Worm (Caenorhabditis elegans) whole organism, L2 larva: ENCODE results near the gene C07A4.2.

Experiments
- F13H6.1 ChIP-seq: sonication (generic microtip); optimal IDR thresholded peaks from 2 replicates; lab custom pipeline; 2016; ENCODE audit warnings: missing genetic modification characterization, missing compliant biosample characterization
- R02D3.7 ChIP-seq: fragments of 150-350 bp; optimal IDR thresholded peaks from 2 replicates; lab custom pipeline; 2014; ENCODE audit warnings: missing biosample characterization, missing genetic modification characterization
- Y55F3AM.14 ChIP-seq: fragments of 200-800 bp; sonication (Bioruptor generic); optimal IDR thresholded peaks from 2 replicates; lab custom pipeline; 2018; ENCODE audit warnings: mild to moderate bottlenecking, missing genetic modification characterization, missing compliant biosample characterization
- ZK546.5 ChIP-seq: sonication (generic microtip); optimal IDR thresholded peaks from 2 replicates; lab custom pipeline; 2017; ENCODE audit warnings: missing biosample characterization, missing genetic modification characterization
- alr-1 ChIP-seq: fragments of 150-350 bp; optimal IDR thresholded peaks from 2 replicates; lab custom pipeline; 2014; ENCODE audit warnings: missing biosample characterization, missing genetic modification characterization
- aly-2 ChIP-seq: fragments of 150-350 bp; optimal IDR thresholded peaks from 2 replicates; lab custom pipeline; 2014; ENCODE audit warnings: missing biosample characterization, missing genetic modification characterization
- blmp-1 ChIP-seq: sonication (generic microtip); optimal IDR thresholded peaks from 2 replicates; lab custom pipeline; 2017; ENCODE audit warnings: missing genetic modification characterization, mild to moderate bottlenecking, missing compliant biosample characterization, antibody characterized with exemption, moderate library complexity; ENCODE audit not compliant: insufficient read depth
- ceh-16 ChIP-seq: fragments of 150-350 bp; optimal IDR thresholded peaks from 2 replicates; lab custom pipeline; 2014; ENCODE audit warnings: missing biosample characterization, missing genetic modification characterization
- ceh-82 ChIP-seq: fragments of 150-350 bp; optimal IDR thresholded peaks from 2 replicates; lab custom pipeline; 2014; ENCODE audit warnings: missing biosample characterization, missing genetic modification characterization
- crh-2 ChIP-seq: sonication (generic microtip); optimal IDR thresholded peaks from 2 replicates; lab custom pipeline; 2017; ENCODE audit warnings: missing biosample characterization, missing genetic modification characterization
- dmd-4 ChIP-seq: sonication (generic microtip); optimal IDR thresholded peaks from 2 replicates; lab custom pipeline; 2017; ENCODE audit warnings: missing biosample characterization, missing genetic modification characterization
- egl-27 ChIP-seq: sonication (generic microtip); optimal IDR thresholded peaks from 3 replicates; lab custom pipeline; 2017; ENCODE audit warnings: missing biosample characterization, missing genetic modification reagents, missing genetic modification characterization
- elt-1 ChIP-seq: fragments of 150-350 bp; optimal IDR thresholded peaks from 2 replicates; lab custom pipeline; 2014; ENCODE audit warnings: missing biosample characterization, missing genetic modification characterization
- elt-3 ChIP-seq: sonication (generic microtip); optimal IDR thresholded peaks from 2 replicates; lab custom pipeline; 2017; ENCODE audit warnings: missing biosample characterization, missing genetic modification characterization
- fos-1 ChIP-seq: fragments of 150-350 bp; optimal IDR thresholded peaks from 2 replicates; lab custom pipeline; 2014; ENCODE audit warnings: missing biosample characterization, missing genetic modification characterization
- gmeb-1 ChIP-seq: fragments of 150-350 bp; optimal IDR thresholded peaks from 2 replicates; lab custom pipeline; 2014; ENCODE audit warnings: missing biosample characterization, missing genetic modification characterization
- lin-13 ChIP-seq: fragments of 150-350 bp; optimal IDR thresholded peaks from 2 replicates; lab custom pipeline; 2014; ENCODE audit warnings: missing biosample characterization, missing genetic modification reagents, missing genetic modification characterization
- lin-39 ChIP-seq: fragments of 150-350 bp; optimal IDR thresholded peaks from 2 replicates; lab custom pipeline; 2014; ENCODE audit warnings: missing biosample characterization, missing genetic modification reagents, missing genetic modification characterization
- lsy-2 ChIP-seq, 2 experiments: fragments of 150-350 bp in 1 of 2; sonication (generic microtip) in 1 of 2; optimal IDR thresholded peaks; 2 replicates each; lab custom pipeline; 2014 to 2017; ENCODE audit warnings: missing biosample characterization in 2 of 2, missing genetic modification characterization in 2 of 2
- mbf-1 ChIP-seq: sonication (generic microtip); optimal IDR thresholded peaks from 2 replicates; lab custom pipeline; 2017; ENCODE audit warnings: missing biosample characterization, missing genetic modification characterization
- mdl-1 ChIP-seq, 2 experiments: fragments of 150-350 bp in 1 of 2; sonication (generic microtip) in 1 of 2; optimal IDR thresholded peaks; 2 replicates each; lab custom pipeline; 2017; ENCODE audit warnings: missing biosample characterization in 2 of 2, missing genetic modification characterization in 2 of 2
- nhr-10 ChIP-seq: sonication (generic microtip); optimal IDR thresholded peaks from 2 replicates; lab custom pipeline; 2017; ENCODE audit warnings: missing biosample characterization, missing genetic modification characterization
- nhr-11 ChIP-seq: fragments of 150-350 bp; optimal IDR thresholded peaks from 2 replicates; lab custom pipeline; 2014; ENCODE audit warnings: missing biosample characterization, missing genetic modification characterization
- nhr-12 ChIP-seq: fragments of 150-350 bp; optimal IDR thresholded peaks from 2 replicates; lab custom pipeline; 2014; ENCODE audit warnings: missing biosample characterization, missing genetic modification characterization
- nhr-129 ChIP-seq: fragments of 150-350 bp; optimal IDR thresholded peaks from 2 replicates; lab custom pipeline; 2014; ENCODE audit warnings: missing biosample characterization, missing genetic modification characterization
- nhr-21 ChIP-seq: fragments of 150-350 bp; optimal IDR thresholded peaks from 2 replicates; lab custom pipeline; 2014; ENCODE audit warnings: missing biosample characterization, missing genetic modification characterization
- nhr-237 ChIP-seq: fragments of 150-350 bp; optimal IDR thresholded peaks from 2 replicates; lab custom pipeline; 2014; ENCODE audit warnings: missing biosample characterization, missing genetic modification characterization
- nhr-25 ChIP-seq: fragments of 150-350 bp; sonication (generic microtip); optimal IDR thresholded peaks from 3 replicates; lab custom pipeline; 2014; ENCODE audit warnings: missing biosample characterization, missing genetic modification characterization
- nhr-6 ChIP-seq: fragments of 150-350 bp; optimal IDR thresholded peaks from 2 replicates; lab custom pipeline; 2014; ENCODE audit warnings: missing biosample characterization, missing genetic modification characterization
- nhr-77 ChIP-seq: fragments of 150-350 bp; optimal IDR thresholded peaks from 2 replicates; lab custom pipeline; 2014; ENCODE audit warnings: missing biosample characterization, missing genetic modification characterization
- peb-1 ChIP-seq: fragments of 150-350 bp; optimal IDR thresholded peaks from 2 replicates; lab custom pipeline; 2014; ENCODE audit warnings: missing biosample characterization, missing genetic modification characterization
- sem-4 ChIP-seq: fragments of 150-350 bp; optimal IDR thresholded peaks from 2 replicates; lab custom pipeline; 2014; ENCODE audit warnings: missing biosample characterization, missing genetic modification reagents, missing genetic modification characterization
- skn-1 ChIP-seq: sonication (generic microtip); optimal IDR thresholded peaks from 2 replicates; lab custom pipeline; 2017; ENCODE audit warnings: missing biosample characterization, missing genetic modification characterization
- sma-3 ChIP-seq: sonication (generic microtip); optimal IDR thresholded peaks from 2 replicates; lab custom pipeline; 2016; ENCODE audit warnings: missing genetic modification reagents, missing genetic modification characterization, missing compliant biosample characterization
- sma-9 ChIP-seq, 2 experiments: fragments of 150-350 bp in 1 of 2; sonication (generic microtip) in 1 of 2; optimal IDR thresholded peaks; 2 replicates each; lab custom pipeline; 2014 to 2016; ENCODE audit warnings: missing genetic modification characterization in 2 of 2, mild to moderate bottlenecking in 1 of 2, missing biosample characterization in 1 of 2, missing compliant biosample characterization in 1 of 2, missing genetic modification reagents in 1 of 2, moderate library complexity in 1 of 2
- unc-39 ChIP-seq: fragments of 150-350 bp; optimal IDR thresholded peaks from 2 replicates; lab custom pipeline; 2014; ENCODE audit warnings: missing biosample characterization, missing genetic modification characterization
- unc-55 ChIP-seq: fragments of 150-350 bp; sonication (generic microtip); optimal IDR thresholded peaks from 3 replicates; lab custom pipeline; 2014; ENCODE audit warnings: missing biosample characterization, missing genetic modification reagents, missing genetic modification characterization
- unc-62 ChIP-seq: fragments of 150-350 bp; optimal IDR thresholded peaks from 2 replicates; lab custom pipeline; 2014; ENCODE audit warnings: missing biosample characterization, missing genetic modification reagents, missing genetic modification characterization
- zag-1 ChIP-seq: fragments of 150-350 bp; optimal IDR thresholded peaks from 2 replicates; lab custom pipeline; 2014; ENCODE audit warnings: missing biosample characterization, missing genetic modification characterization
- ztf-1 ChIP-seq: fragments of 200-800 bp; sonication (Bioruptor generic); conservative IDR thresholded peaks from 2 replicates; pipeline ENCODE4 v1.3.6; 2022; ENCODE audit warnings: missing genetic modification characterization, missing compliant biosample characterization
- ztf-11 ChIP-seq: sonication (generic microtip); optimal IDR thresholded peaks from 2 replicates; lab custom pipeline; 2017; ENCODE audit warnings: missing biosample characterization, missing genetic modification characterization
- ztf-4 ChIP-seq: fragments of 150-350 bp; optimal IDR thresholded peaks from 2 replicates; lab custom pipeline; 2014; ENCODE audit warnings: missing biosample characterization, missing genetic modification characterization

The C07A4.2 gene

DNA sequence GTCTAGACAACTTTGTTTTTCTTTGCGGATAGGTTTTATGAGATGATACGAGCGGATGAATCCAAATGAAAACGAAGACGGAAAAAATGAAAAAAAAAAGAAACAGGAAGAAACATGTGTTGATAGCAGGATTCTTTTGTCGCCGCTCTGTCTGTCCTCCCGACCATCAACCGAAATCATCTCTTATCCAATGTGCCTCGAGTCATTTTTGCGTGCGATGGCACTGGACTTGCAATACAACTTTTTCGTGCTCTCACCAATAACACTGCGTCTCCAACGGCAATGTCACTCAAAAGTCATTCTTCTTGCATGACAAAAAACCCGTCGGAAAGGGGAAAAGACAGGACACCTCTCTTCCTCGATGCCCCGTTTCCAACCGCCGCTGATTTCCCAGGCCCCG, 4.3 kb downstream of the C07A4.2 start, which contains the start of gene ncs-4:
TSS of gene ncs-4 (plus strand) at position 227 of the 400 bp plus-strand sequence.
- TF ChIP-seq nhr-129 (tag; lab: Kevin White, UChicago) (peak; percentile 61), sma-9 (GFP tag; optimal IDR thresholded peaks at IDR 0.05; lab: Kevin White, UChicago) (peak; percentile 53), sma-9 (tag; optimal IDR thresholded peaks at IDR 0.05; lab: Kevin White, UChicago) (no peak), F13H6.1 (tag; lab: Kevin White, UChicago) (peak; percentile 48), alr-1 (tag; lab: Kevin White, UChicago) (no peak)

DNA sequence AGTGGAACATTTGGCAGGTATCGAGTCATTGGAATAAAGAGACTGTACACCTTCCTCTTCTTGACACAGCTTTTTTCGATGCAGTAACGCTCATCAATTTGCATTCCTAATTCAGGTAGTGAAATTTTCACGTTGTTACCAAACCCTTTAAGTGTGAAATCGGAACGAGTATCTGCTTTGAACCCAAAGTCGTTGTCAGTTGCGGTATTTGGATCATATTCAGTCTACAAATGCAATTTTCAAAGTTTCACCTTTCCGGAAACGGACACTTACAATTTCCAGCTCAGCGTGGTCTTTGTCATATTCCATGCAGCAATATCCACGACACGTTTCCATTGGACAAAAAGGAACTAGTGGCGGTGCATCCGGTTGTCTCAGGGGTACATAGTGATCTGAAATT, 10.6 kb downstream of the C07A4.2 start:
- TF ChIP-seq nhr-12 (no peak), alr-1 (tag; lab: Kevin White, UChicago) (no peak)

ce11 chrX:10183695-10184094, 11.7 kb downstream of the C07A4.2 start, which contains the start of gene arrd-28:
TSS of gene arrd-28 (plus strand) at chrX:10183995.
- no peak for TF ChIP-seq unc-39
- TF ChIP-seq R02D3.7 = no peak
- TF ChIP-seq nhr-77 (tag; lab: Kevin White, UChicago) = no peak
- no peak for TF ChIP-seq sma-3 (GFP tag; lab: Kevin White, UChicago)
- no peak for TF ChIP-seq dmd-4
- TF ChIP-seq nhr-25 = no peak
- no peak for TF ChIP-seq gmeb-1 (tag; lab: Kevin White, UChicago)
- TF ChIP-seq lin-13 = no peak
- no peak for TF ChIP-seq unc-55 (GFP tag; lab: Kevin White, UChicago)
- TF ChIP-seq zag-1 (tag; lab: Kevin White, UChicago) = no peak
- TF ChIP-seq elt-1 (tag; lab: Kevin White, UChicago) = no peak
- no peak for TF ChIP-seq nhr-21
- TF ChIP-seq nhr-11 (tag; lab: Kevin White, UChicago) = no peak
- no peak for TF ChIP-seq nhr-10 (tag; lab: Kevin White, UChicago)
- TF ChIP-seq mdl-1 (tag; optimal IDR thresholded peaks at IDR 0.05; lab: Kevin White, UChicago) = no peak
- no peak for TF ChIP-seq elt-3 (tag; lab: Kevin White, UChicago)
- TF ChIP-seq, all 48 proteins: peak for 0

- TF ChIP-seq ztf-4 (tag; lab: Kevin White, UChicago) (no peak), blmp-1 (tag; lab: Kevin White, UChicago) (no peak), nhr-12 (no peak), ZK546.5 (tag; lab: Kevin White, UChicago) (no peak), nhr-21 (no peak), nhr-11 (tag; lab: Kevin White, UChicago) (no peak), ztf-1 (GFP tag; lab: Robert Waterston, UW) (no peak), crh-2 (no peak), nhr-77 (tag; lab: Kevin White, UChicago) (no peak)
Observed at ce11 chrX:10184708-10185107, 12.7 kb downstream of the C07A4.2 start.

DNA sequence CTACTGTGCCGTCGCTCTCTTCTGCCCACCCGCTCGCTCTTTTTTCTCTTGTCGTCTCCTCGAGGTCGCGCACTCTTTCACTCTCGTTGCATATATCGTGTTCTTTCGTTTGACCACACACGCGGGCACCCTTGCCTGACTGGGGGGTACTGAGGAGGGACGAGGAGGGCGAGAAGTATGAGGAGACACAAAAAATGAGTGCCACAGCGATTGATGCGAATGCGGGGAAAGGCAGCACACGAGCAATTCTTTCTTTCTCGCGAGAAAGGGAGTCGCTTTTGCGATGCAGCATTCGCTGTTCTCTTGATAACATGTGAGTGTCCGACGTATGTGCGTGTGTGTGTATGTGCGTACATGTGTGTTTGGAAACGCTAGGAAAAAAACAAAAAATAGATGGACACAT, 16.5 kb downstream of the C07A4.2 start:
- peak; percentile 93 for TF ChIP-seq F13H6.1 (tag; lab: Kevin White, UChicago)
- no peak for TF ChIP-seq nhr-11 (tag; lab: Kevin White, UChicago)
- TF ChIP-seq egl-27 = peak; percentile 79
- peak; percentile 50 for TF ChIP-seq nhr-6
- TF ChIP-seq sma-3 (GFP tag; lab: Kevin White, UChicago) = peak; percentile 34
- TF ChIP-seq mbf-1 = no peak
- no peak for TF ChIP-seq skn-1 (tag; lab: Kevin White, UChicago)
- TF ChIP-seq nhr-237 = no peak
- TF ChIP-seq nhr-10 (tag; lab: Kevin White, UChicago) = no peak
- no peak for TF ChIP-seq ZK546.5 (tag; lab: Kevin White, UChicago)
- peak; percentile 25 to 73 for TF ChIP-seq lsy-2 (tag; optimal IDR thresholded peaks at IDR 0.05; lab: Kevin White, UChicago)
- no peak for TF ChIP-seq alr-1 (tag; lab: Kevin White, UChicago)
- TF ChIP-seq nhr-77 (tag; lab: Kevin White, UChicago) = no peak
- peak; percentile 12 for TF ChIP-seq unc-62 (GFP tag; lab: Kevin White, UChicago)
- TF ChIP-seq elt-1 (tag; lab: Kevin White, UChicago) = no peak
- TF ChIP-seq blmp-1 (tag; lab: Kevin White, UChicago) = no peak
- TF ChIP-seq ztf-4 (tag; lab: Kevin White, UChicago) = peak; percentile 83
- TF ChIP-seq nhr-12 = no peak
- TF ChIP-seq nhr-129 (tag; lab: Kevin White, UChicago) = peak; percentile 95
- no peak for TF ChIP-seq dmd-4
- TF ChIP-seq ztf-11 (tag; lab: Kevin White, UChicago) = no peak
- peak; percentile 83 for TF ChIP-seq crh-2
- peak; percentile 50 for TF ChIP-seq Y55F3AM.14 (GFP tag; lab: Kevin White, UChicago)
- no peak for TF ChIP-seq ceh-82 (tag; lab: Kevin White, UChicago)
- TF ChIP-seq peb-1 = no peak
- no peak for TF ChIP-seq lin-39
- TF ChIP-seq gmeb-1 (tag; lab: Kevin White, UChicago) = no peak
- peak; percentile 12 for TF ChIP-seq sma-9 (GFP tag; optimal IDR thresholded peaks at IDR 0.05; lab: Kevin White, UChicago)
- no peak for TF ChIP-seq sma-9 (tag; optimal IDR thresholded peaks at IDR 0.05; lab: Kevin White, UChicago)
- peak; percentile 11 for TF ChIP-seq nhr-25
- TF ChIP-seq R02D3.7 = no peak
- TF ChIP-seq sem-4 (tag; lab: Kevin White, UChicago) = peak; percentile 69
- TF ChIP-seq aly-2 = no peak
- no peak for TF ChIP-seq elt-3 (tag; lab: Kevin White, UChicago)
- TF ChIP-seq ceh-16 (tag; lab: Kevin White, UChicago) = peak; percentile 75
- TF ChIP-seq fos-1 (tag; lab: Kevin White, UChicago) = peak; percentile 81
